Worm (Caenorhabditis elegans) whole organism, mixed stage, embryonic: Measurements from ENCODE around the gene ZK856.19.

ENCODE experiments used
- bed-3 ChIP-seq: fragments of 200-800 bp; sonication (Bioruptor generic); optimal IDR thresholded peaks from 3 replicates; lab custom pipeline; 2018; ENCODE audit warnings: mild to moderate bottlenecking, missing genetic modification characterization, moderate library complexity, missing compliant biosample characterization
- ceh-83 ChIP-seq: fragments of 200-800 bp; sonication (Bioruptor generic); optimal IDR thresholded peaks from 2 replicates; lab custom pipeline; 2018; ENCODE audit warnings: mild to moderate bottlenecking, missing genetic modification characterization, missing compliant biosample characterization
- cnd-1 ChIP-seq: fragments of 200-800 bp; sonication (Bioruptor generic); optimal IDR thresholded peaks from 2 replicates; lab custom pipeline; 2018; ENCODE audit warnings: mild to moderate bottlenecking, missing genetic modification characterization, missing compliant biosample characterization
- drap-1 ChIP-seq: fragments of 200-800 bp; sonication (Bioruptor generic); optimal IDR thresholded peaks from 3 replicates; lab custom pipeline; 2018; ENCODE audit warnings: mild to moderate bottlenecking, missing genetic modification characterization, missing compliant biosample characterization
- elt-1 ChIP-seq: sonication (generic microtip); optimal IDR thresholded peaks from 2 replicates; lab custom pipeline; 2017; ENCODE audit warnings: missing genetic modification characterization, mild to moderate bottlenecking, missing compliant biosample characterization, antibody characterized with exemption, moderate library complexity, borderline replicate concordance; ENCODE audit not compliant: insufficient read depth
- elt-3 ChIP-seq: fragments of 150-350 bp; optimal IDR thresholded peaks from 2 replicates; lab custom pipeline; 2014; ENCODE audit warnings: missing biosample characterization, missing genetic modification characterization
- lin-32 ChIP-seq: fragments of 200-800 bp; sonication (Bioruptor generic); optimal IDR thresholded peaks from 2 replicates; lab custom pipeline; 2018; ENCODE audit warnings: mild to moderate bottlenecking, missing genetic modification characterization, missing compliant biosample characterization
- mep-1 ChIP-seq: fragments of 150-350 bp; optimal IDR thresholded peaks from 2 replicates; lab custom pipeline; 2017; ENCODE audit warnings: missing biosample characterization, missing genetic modification reagents, missing genetic modification characterization, inconsistent platforms
- nhr-28 ChIP-seq: fragments of 150-350 bp; optimal IDR thresholded peaks from 2 replicates; lab custom pipeline; 2014; ENCODE audit warnings: missing biosample characterization, missing genetic modification characterization

DNA sequence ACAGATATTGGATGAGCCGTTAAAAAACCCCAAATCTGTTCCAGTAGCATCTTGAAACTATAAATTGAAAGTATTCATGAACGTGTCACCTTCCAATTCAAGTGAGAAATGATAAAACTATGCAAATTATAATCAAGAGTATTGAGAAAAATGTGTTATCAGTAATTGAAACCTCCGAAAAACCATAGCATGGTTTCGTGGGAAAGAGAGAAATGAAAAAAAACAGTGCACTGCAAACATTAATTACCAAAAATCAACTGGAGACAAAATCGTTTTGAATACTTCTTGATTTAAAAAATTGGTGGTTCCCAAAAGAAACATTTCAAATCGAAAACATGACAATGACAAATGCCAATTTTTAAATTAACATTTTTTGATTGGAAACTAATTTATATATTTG lies 20.9 kb upstream of the ZK856.19 start, which contains the start of gene daf-36:
- no peak for TF ChIP-seq nhr-28
- no peak for TF ChIP-seq elt-1 (tag; lab: Kevin White, UChicago)
- TF ChIP-seq bed-3 (GFP tag; lab: Kevin White, UChicago): no peak
- TF ChIP-seq elt-3: no peak
- TF ChIP-seq lin-32: no peak
- no peak for TF ChIP-seq drap-1 (GFP tag; lab: Kevin White, UChicago)
- no peak for TF ChIP-seq ceh-83
- no peak for TF ChIP-seq mep-1 (tag; lab: Kevin White, UChicago)
- TF ChIP-seq cnd-1 (tag; lab: Kevin White, UChicago): no peak
